Fruit fly (Drosophila melanogaster) whole organism, embryonic: ENCODE results near the gene Rim2.

Experiments
- ATbp ChIP-seq: fragments of 200-800 bp; sonication (Bioruptor generic); optimal IDR thresholded peaks from 2 replicates; lab custom pipeline; 2017; ENCODE audit warnings: missing biosample characterization, mild to moderate bottlenecking, missing genetic modification characterization, missing genetic modification reagents
- Asciz ChIP-seq: fragments of 200-800 bp; sonication (Bioruptor generic); optimal IDR thresholded peaks from 2 replicates; lab custom pipeline; 2017; ENCODE audit warnings: missing biosample characterization, mild to moderate bottlenecking, missing genetic modification characterization, missing genetic modification reagents
- Atf-2 ChIP-seq: fragments of 200-800 bp; sonication (Bioruptor generic); optimal IDR thresholded peaks from 2 replicates; lab custom pipeline; 2016; ENCODE audit warnings: missing biosample characterization, missing genetic modification characterization
- CG10147 ChIP-seq: fragments of 200-800 bp; sonication (Bioruptor generic); optimal IDR thresholded peaks from 2 replicates; lab custom pipeline; 2019; ENCODE audit warnings: missing biosample characterization, mild to moderate bottlenecking, missing genetic modification characterization, moderate library complexity
- CG10209 ChIP-seq: fragments of 200-800 bp; sonication (Bioruptor generic); optimal IDR thresholded peaks from 3 replicates; lab custom pipeline; 2017; ENCODE audit warnings: missing biosample characterization, mild to moderate bottlenecking, missing genetic modification characterization, missing genetic modification reagents
- CG10267 ChIP-seq: fragments of 200-800 bp; sonication (Bioruptor generic); optimal IDR thresholded peaks from 2 replicates; lab custom pipeline; 2018; ENCODE audit warnings: missing biosample characterization, mild to moderate bottlenecking, missing genetic modification characterization, moderate library complexity
- CG10274 ChIP-seq: fragments of 200-800 bp; sonication (Bioruptor generic); optimal IDR thresholded peaks from 3 replicates; lab custom pipeline; 2017; ENCODE audit warnings: missing biosample characterization, mild to moderate bottlenecking, missing genetic modification characterization
- CG10543 ChIP-seq: fragments of 200-800 bp; sonication (Bioruptor generic); optimal IDR thresholded peaks from 3 replicates; lab custom pipeline; 2017; ENCODE audit warnings: missing biosample characterization, mild to moderate bottlenecking, missing genetic modification characterization, moderate library complexity
- CG10979 ChIP-seq: fragments of 200-800 bp; sonication (Bioruptor generic); optimal IDR thresholded peaks from 2 replicates; lab custom pipeline; 2018; ENCODE audit warnings: missing biosample characterization, mild to moderate bottlenecking, missing genetic modification characterization, moderate library complexity
- CG11093 ChIP-seq: fragments of 200-800 bp; sonication (Bioruptor generic); IDR thresholded peaks from 3 replicates; pipeline ENCODE4 v1.3.6; 2022; ENCODE audit warnings: missing biosample characterization, missing genetic modification characterization
- CG11560 ChIP-seq: fragments of 200-800 bp; sonication (Bioruptor generic); IDR thresholded peaks from 3 replicates; pipeline ENCODE4 v1.3.6; 2022; ENCODE audit warnings: missing biosample characterization, missing genetic modification characterization
- CG12744 ChIP-seq: fragments of 200-800 bp; sonication (Bioruptor generic); optimal IDR thresholded peaks from 2 replicates; lab custom pipeline; 2016; ENCODE audit warnings: missing biosample characterization, missing genetic modification characterization
- CG13424 ChIP-seq: fragments of 200-800 bp; sonication (Bioruptor generic); optimal IDR thresholded peaks from 2 replicates; lab custom pipeline; 2019; ENCODE audit warnings: missing biosample characterization, mild to moderate bottlenecking, missing genetic modification characterization, moderate library complexity
- CG14667 ChIP-seq: fragments of 200-800 bp; sonication (Bioruptor generic); IDR thresholded peaks from 2 replicates; pipeline ENCODE4 v1.3.6; 2022; ENCODE audit warnings: missing biosample characterization, missing genetic modification characterization
- CG1602 ChIP-seq: fragments of 200-800 bp; sonication (Bioruptor generic); optimal IDR thresholded peaks from 3 replicates; lab custom pipeline; 2016; ENCODE audit warnings: missing biosample characterization, missing genetic modification characterization
- CG16815 ChIP-seq: fragments of 200-800 bp; sonication (Bioruptor generic); optimal IDR thresholded peaks from 3 replicates; lab custom pipeline; 2017; ENCODE audit warnings: missing biosample characterization, mild to moderate bottlenecking, missing genetic modification characterization
- CG17912 ChIP-seq: fragments of 200-800 bp; sonication (Bioruptor generic); optimal IDR thresholded peaks from 2 replicates; lab custom pipeline; 2018; ENCODE audit warnings: missing biosample characterization, mild to moderate bottlenecking, missing genetic modification characterization
- CG3407 ChIP-seq: fragments of 200-800 bp; sonication (Bioruptor generic); optimal IDR thresholded peaks from 2 replicates; lab custom pipeline; 2018; ENCODE audit warnings: missing biosample characterization, mild to moderate bottlenecking, missing genetic modification characterization
- CG34422 ChIP-seq: fragments of 200-800 bp; sonication (Bioruptor generic); IDR thresholded peaks from 3 replicates; pipeline ENCODE4 v1.3.6; 2022; ENCODE audit warnings: missing biosample characterization, missing genetic modification characterization
- CG4424 ChIP-seq: fragments of 200-800 bp; sonication (Bioruptor generic); optimal IDR thresholded peaks from 3 replicates; lab custom pipeline; 2016; ENCODE audit warnings: missing biosample characterization, missing genetic modification characterization
- CG4707 ChIP-seq: fragments of 200-800 bp; sonication (Bioruptor generic); optimal IDR thresholded peaks from 2 replicates; lab custom pipeline; 2018; ENCODE audit warnings: missing biosample characterization, mild to moderate bottlenecking, missing genetic modification characterization, moderate library complexity
- CG6791 ChIP-seq: fragments of 200-800 bp; sonication (Bioruptor generic); IDR thresholded peaks from 3 replicates; pipeline ENCODE4 v1.3.6; 2022; ENCODE audit warnings: missing biosample characterization, missing genetic modification characterization; ENCODE audit not compliant: partially characterized antibody
- CG8765 ChIP-seq: fragments of 200-800 bp; sonication (Bioruptor generic); IDR thresholded peaks from 2 replicates; pipeline ENCODE4 v1.3.6; 2022; ENCODE audit warnings: missing biosample characterization, missing genetic modification characterization
- CG9727 ChIP-seq: fragments of 200-800 bp; sonication (Bioruptor generic); optimal IDR thresholded peaks from 3 replicates; lab custom pipeline; 2017; ENCODE audit warnings: missing biosample characterization, mild to moderate bottlenecking, missing genetic modification characterization
- CG9797 ChIP-seq: fragments of 200-800 bp; sonication (Bioruptor generic); optimal IDR thresholded peaks from 3 replicates; lab custom pipeline; 2018; ENCODE audit warnings: missing biosample characterization, mild to moderate bottlenecking, missing genetic modification characterization
- CoRest ChIP-seq: fragments of 200-800 bp; sonication (Bioruptor generic); optimal IDR thresholded peaks from 3 replicates; lab custom pipeline; 2018; ENCODE audit warnings: missing biosample characterization, mild to moderate bottlenecking, missing genetic modification characterization, moderate library complexity
- CrebB ChIP-seq: fragments of 200-800 bp; sonication (Bioruptor generic); optimal IDR thresholded peaks from 3 replicates; lab custom pipeline; 2018; ENCODE audit warnings: missing biosample characterization, mild to moderate bottlenecking, missing genetic modification characterization
- Dip2 ChIP-seq: fragments of 200-800 bp; sonication (Bioruptor generic); IDR thresholded peaks from 2 replicates; pipeline ENCODE4 v1.3.6; 2022; ENCODE audit warnings: missing biosample characterization, missing genetic modification characterization
- Eip74EF ChIP-seq, 2 experiments: fragments of 200-800 bp in 1 of 2; fragments of >200 bp in 1 of 2; sonication (Bioruptor generic) in 1 of 2; optimal IDR thresholded peaks; 2 replicates each; lab custom pipeline; 2017 to 2019; ENCODE audit warnings: missing biosample characterization in 2 of 2, missing genetic modification characterization in 2 of 2, mild to moderate bottlenecking in 1 of 2, moderate library complexity in 1 of 2
- Gsc ChIP-seq: fragments of 200-800 bp; sonication (Bioruptor generic); IDR thresholded peaks from 2 replicates; pipeline ENCODE4 v1.3.6; 2022; ENCODE audit warnings: missing biosample characterization, missing genetic modification characterization
- Opbp ChIP-seq: fragments of 200-800 bp; sonication (Bioruptor generic); IDR thresholded peaks from 3 replicates; pipeline ENCODE4 v1.3.6; 2022; ENCODE audit warnings: missing biosample characterization, missing genetic modification characterization; ENCODE audit not compliant: partially characterized antibody
- Ptx1 ChIP-seq: fragments of 200-800 bp; sonication (Bioruptor generic); IDR thresholded peaks from 2 replicates; pipeline ENCODE4 v1.3.6; 2022; ENCODE audit warnings: missing biosample characterization, missing genetic modification characterization
- Six4 ChIP-seq: fragments of 200-800 bp; sonication (Bioruptor generic); optimal IDR thresholded peaks from 2 replicates; lab custom pipeline; 2016; ENCODE audit warnings: missing biosample characterization, missing genetic modification characterization
- Sry-β ChIP-seq: fragments of 200-800 bp; sonication (Bioruptor generic); optimal IDR thresholded peaks from 2 replicates; lab custom pipeline; 2018; ENCODE audit warnings: missing biosample characterization, mild to moderate bottlenecking, missing genetic modification characterization, moderate library complexity
- TFAM ChIP-seq: fragments of 200-800 bp; sonication (Bioruptor generic); optimal IDR thresholded peaks from 2 replicates; lab custom pipeline; 2017; ENCODE audit warnings: missing biosample characterization, missing genetic modification characterization, inconsistent platforms
- Xrp1 ChIP-seq: fragments of 200-800 bp; sonication (Bioruptor generic); IDR thresholded peaks from 2 replicates; pipeline ENCODE4 v1.3.6; 2022; ENCODE audit warnings: missing biosample characterization, missing genetic modification characterization
- cas ChIP-seq: fragments of 200-800 bp; sonication (Bioruptor generic); IDR thresholded peaks from 2 replicates; pipeline ENCODE4 v1.3.6; 2022; ENCODE audit warnings: missing biosample characterization, missing genetic modification characterization
- chinmo ChIP-seq: fragments of 200-800 bp; sonication (Bioruptor generic); IDR thresholded peaks from 4 replicates; pipeline ENCODE4 v1.3.6; 2022; ENCODE audit warnings: missing biosample characterization, missing genetic modification characterization; ENCODE audit not compliant: partially characterized antibody
- en ChIP-seq: fragments of 200-800 bp; sonication (Bioruptor generic); optimal IDR thresholded peaks from 2 replicates; lab custom pipeline; 2016; ENCODE audit warnings: missing biosample characterization, missing genetic modification characterization
- ham ChIP-seq: fragments of 200-800 bp; sonication (Bioruptor generic); IDR thresholded peaks from 2 replicates; pipeline ENCODE4 v1.3.6; 2022; ENCODE audit warnings: missing biosample characterization, missing genetic modification characterization
- hbn ChIP-seq: fragments of 200-800 bp; sonication (Bioruptor generic); IDR thresholded peaks from 2 replicates; pipeline ENCODE4 v1.3.6; 2022; ENCODE audit warnings: missing biosample characterization, missing genetic modification characterization; ENCODE audit not compliant: partially characterized antibody
- pan ChIP-seq, 4 experiments: fragments of >200 bp in 3 of 4; fragments of 200-800 bp in 1 of 4; sonication (Bioruptor generic) in 1 of 4; optimal IDR thresholded peaks in 3 of 4; IDR thresholded peaks in 1 of 4; 2 replicates each; pipeline versions ENCODE4 v1.3.6 to Lab custom; 2017 to 2022; ENCODE audit warnings: missing biosample characterization in 2 of 4, missing genetic modification characterization in 2 of 4, mixed read lengths in 1 of 4
- peb ChIP-seq: fragments of 200-800 bp; sonication (Bioruptor generic); IDR thresholded peaks from 2 replicates; pipeline ENCODE4 v1.3.6; 2022; ENCODE audit warnings: missing biosample characterization, missing genetic modification characterization
- row ChIP-seq: fragments of 200-800 bp; sonication (Bioruptor generic); IDR thresholded peaks from 3 replicates; pipeline ENCODE4 v1.3.6; 2022; ENCODE audit warnings: missing biosample characterization, missing genetic modification characterization
- schlank ChIP-seq: fragments of 200-800 bp; sonication (Bioruptor generic); optimal IDR thresholded peaks from 2 replicates; lab custom pipeline; 2018; ENCODE audit warnings: missing biosample characterization, mild to moderate bottlenecking, missing genetic modification characterization
- vfl ChIP-seq: fragments of 200-800 bp; sonication (Bioruptor generic); optimal IDR thresholded peaks from 2 replicates; lab custom pipeline; 2016; ENCODE audit warnings: missing biosample characterization, missing genetic modification characterization
- wdn ChIP-seq: fragments of 200-800 bp; sonication (Bioruptor generic); IDR thresholded peaks from 2 replicates; pipeline ENCODE4 v1.3.6; 2022; ENCODE audit warnings: missing biosample characterization, missing genetic modification characterization

Gene Rim2

dm6 chr2L:1727826-1728619, 3.8 kb upstream of the Rim2 start (continued):
- peak in 1 of 2 experiments; percentile 97 for TF ChIP-seq Eip74EF (GFP tag; optimal IDR thresholded peaks at IDR 0.05; lab: Kevin White, UChicago)
- TF ChIP-seq CG10979 (tag; lab: Kevin White, UChicago): peak; percentile 95
- TF ChIP-seq peb (GFP tag; lab: Robert Waterston, UW): peak; percentile 91
- TF ChIP-seq CG10267: peak; percentile 91
- TF ChIP-seq CG9727: peak; percentile 98
- peak; percentile 90 for TF ChIP-seq Asciz
- TF ChIP-seq Gsc (GFP tag; lab: Robert Waterston, UW): peak; percentile 80
- TF ChIP-seq CG13424 (tag; lab: Kevin White, UChicago): peak; percentile 99
- TF ChIP-seq CG9797 (GFP tag; lab: Kevin White, UChicago): peak; percentile 49
- peak; percentile 93 for TF ChIP-seq cas (GFP tag; lab: Robert Waterston, UW)
- peak; percentile 91 for TF ChIP-seq CG11093
- TF ChIP-seq CG10147 (GFP tag; lab: Kevin White, UChicago): peak; percentile 99
- peak; percentile 48 for TF ChIP-seq Sry-β (GFP tag; lab: Kevin White, UChicago)
- peak; percentile 88 for TF ChIP-seq CG14667 (GFP tag; lab: Robert Waterston, UW)
- peak; percentile 98 for TF ChIP-seq Ptx1 (GFP tag; lab: Robert Waterston, UW)
- TF ChIP-seq pan (optimal IDR thresholded peaks at IDR 0.05; lab: Kevin White, UChicago): no peak
- peak in 1 of 2 experiments; percentile 95 for TF ChIP-seq pan (GFP tag; optimal IDR thresholded peaks at IDR 0.05 in 1 of 2, IDR thresholded peaks at IDR 0.05 in 1 of 2)
- TF ChIP-seq CoRest (tag; lab: Kevin White, UChicago): peak; percentile 99
- peak; percentile 96 for TF ChIP-seq CG16815
- peak; percentile 97 for TF ChIP-seq Xrp1 (GFP tag; lab: Robert Waterston, UW)
- TF ChIP-seq vfl (GFP tag; lab: Kevin White, UChicago): peak; percentile 94
- TF ChIP-seq wdn (GFP tag; lab: Robert Waterston, UW): peak; percentile 94
- TF ChIP-seq CG10209 (GFP tag; lab: Kevin White, UChicago): peak; percentile 98
- peak; percentile 91 for TF ChIP-seq CG11560
- peak; percentile 96 for TF ChIP-seq hbn (GFP tag; lab: Robert Waterston, UW)
- TF ChIP-seq CG4424 (GFP tag; lab: Kevin White, UChicago): peak; percentile 92
- TF ChIP-seq ham (GFP tag; lab: Robert Waterston, UW): peak; percentile 87
- peak; percentile 56; the same call in 2 of the 3 replicates for TF ChIP-seq Opbp (GFP tag; lab: Robert Waterston, UW)
- TF ChIP-seq chinmo: peak; percentile 93
- TF ChIP-seq CG17912 (GFP tag; lab: Kevin White, UChicago): peak; percentile 90
- peak; percentile 33 for TF ChIP-seq en (GFP tag; lab: Kevin White, UChicago)
- peak; percentile 89 for TF ChIP-seq CG4707
- TF ChIP-seq CrebB (tag; lab: Kevin White, UChicago): peak; percentile 98
- TF ChIP-seq CG6791 (GFP tag; lab: Robert Waterston, UW): peak; percentile 81
- peak; percentile 85 for TF ChIP-seq CG10274 (GFP tag; lab: Kevin White, UChicago)
- TF ChIP-seq schlank (tag; lab: Kevin White, UChicago): peak; percentile 95
- peak; percentile 99 for TF ChIP-seq row (GFP tag; lab: Robert Waterston, UW)
- peak; percentile 73 for TF ChIP-seq Dip2 (GFP tag; lab: Robert Waterston, UW)
- TF ChIP-seq CG1602 (GFP tag; lab: Kevin White, UChicago): peak; percentile 93
- peak; percentile 98 for TF ChIP-seq ATbp
- TF ChIP-seq CG10543 (GFP tag; lab: Kevin White, UChicago): peak; percentile 100
- TF ChIP-seq CG12744 (GFP tag; lab: Kevin White, UChicago): peak; percentile 86
- TF ChIP-seq CG8765 (GFP tag; lab: Robert Waterston, UW): peak; percentile 89
- TF ChIP-seq CG3407 (GFP tag; lab: Kevin White, UChicago): peak; percentile 96
- TF ChIP-seq Atf-2 (GFP tag; lab: Kevin White, UChicago): peak; percentile 54
- TF ChIP-seq Six4 (GFP tag; lab: Kevin White, UChicago): peak; percentile 95
- TF ChIP-seq CG34422 (GFP tag; lab: Robert Waterston, UW): peak; percentile 95
- TF ChIP-seq TFAM: peak; percentile 34
